Fruit fly (Drosophila melanogaster) S2 (cell line): ENCODE measurements around the gene p130CAS.

Experiments used
- CG8478 ChIP-seq: fragments of >200 bp; optimal IDR thresholded peaks from 2 replicates; lab custom pipeline; 2018
- CTCF ChIP-seq, 2 experiments: fragments of >200 bp; optimal IDR thresholded peaks; 2 replicates each; lab custom pipeline; 2018

DNA sequence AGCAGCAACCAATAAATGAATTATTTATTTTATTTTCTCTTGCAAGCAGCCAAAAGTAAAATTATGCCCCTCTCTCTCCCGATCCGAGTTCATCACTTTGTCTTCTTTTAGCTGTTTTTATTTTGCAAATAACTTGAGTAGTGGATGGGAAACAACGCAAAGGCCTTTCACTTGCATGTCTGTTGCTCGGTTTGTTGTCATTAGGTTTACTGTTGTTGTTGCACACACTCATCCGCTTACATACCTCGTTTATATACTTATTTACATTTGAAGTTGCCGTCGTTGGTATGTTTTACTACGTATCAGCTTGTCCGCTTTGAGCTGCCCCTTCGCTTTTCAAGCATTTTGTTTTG lies 21.9 kb upstream of the p130CAS start:
- no peak for TF ChIP-seq CG8478 (lab: Kevin White, UChicago)
- TF ChIP-seq CTCF (optimal IDR thresholded peaks at IDR 0.05; lab: Kevin White, UChicago), result no peak
